Worm (Caenorhabditis elegans) whole organism, L3 larva: ENCODE data around the gene Y71H2AR.2.
A peak's percentile ranks its signal among the peaks of the same experiment; 100 is the strongest.
"Not testable (repeated sequence)": the region's sequence is repeated elsewhere in the genome, so short reads cannot be mapped to it uniquely, and the experiment has no call there.

Source experiments
- ceh-16 ChIP-seq: sonication (generic microtip); optimal IDR thresholded peaks from 2 replicates; lab custom pipeline; 2017; ENCODE audit warnings: missing biosample characterization, missing genetic modification characterization
- ceh-28 ChIP-seq: fragments of 150-350 bp; optimal IDR thresholded peaks from 2 replicates; lab custom pipeline; 2014; ENCODE audit warnings: missing biosample characterization, missing genetic modification reagents, missing genetic modification characterization
- ceh-82 ChIP-seq: fragments of 150-350 bp; optimal IDR thresholded peaks from 2 replicates; lab custom pipeline; 2014; ENCODE audit warnings: missing biosample characterization, missing genetic modification characterization
- ceh-9 ChIP-seq: sonication (generic microtip); optimal IDR thresholded peaks from 2 replicates; lab custom pipeline; 2018; ENCODE audit warnings: missing biosample characterization, missing genetic modification characterization
- daf-12 ChIP-seq: fragments of 150-350 bp; optimal IDR thresholded peaks from 2 replicates; lab custom pipeline; 2014; ENCODE audit warnings: missing biosample characterization, missing genetic modification reagents, missing genetic modification characterization
- elt-2 ChIP-seq: sonication (generic microtip); optimal IDR thresholded peaks from 2 replicates; lab custom pipeline; 2016; ENCODE audit warnings: missing genetic modification reagents, mild to moderate bottlenecking, missing genetic modification characterization, missing compliant biosample characterization
- elt-3 ChIP-seq, 3 experiments: fragments of 150-350 bp in 1 of 3; sonication (generic microtip) in 2 of 3; optimal IDR thresholded peaks; 2 replicates in 2 of 3; 4 replicates in 1 of 3; lab custom pipeline; 2014 to 2017; ENCODE audit warnings: missing biosample characterization in 3 of 3, missing genetic modification characterization in 3 of 3
- eor-1 ChIP-seq, 2 experiments: fragments of 150-350 bp; optimal IDR thresholded peaks; 2 replicates each; lab custom pipeline; 2014 to 2018; ENCODE audit warnings: missing biosample characterization in 2 of 2, missing genetic modification characterization in 2 of 2
- fkh-10 ChIP-seq: sonication (generic microtip); optimal IDR thresholded peaks from 2 replicates; lab custom pipeline; 2017; ENCODE audit warnings: missing biosample characterization, missing genetic modification reagents, missing genetic modification characterization
- jun-1 ChIP-seq: fragments of 150-350 bp; optimal IDR thresholded peaks from 2 replicates; lab custom pipeline; 2014; ENCODE audit warnings: missing biosample characterization, missing genetic modification reagents, missing genetic modification characterization
- lin-15B ChIP-seq: fragments of 150-350 bp; optimal IDR thresholded peaks from 2 replicates; lab custom pipeline; 2014; ENCODE audit warnings: missing biosample characterization, missing genetic modification characterization
- lsy-12 ChIP-seq: sonication (generic microtip); optimal IDR thresholded peaks from 2 replicates; lab custom pipeline; 2016; ENCODE audit warnings: mild to moderate bottlenecking, missing genetic modification characterization, missing compliant biosample characterization
- mdl-1 ChIP-seq: fragments of 150-350 bp; optimal IDR thresholded peaks from 2 replicates; lab custom pipeline; 2014; ENCODE audit warnings: missing biosample characterization, missing genetic modification characterization
- nhr-11 ChIP-seq: fragments of 150-350 bp; optimal IDR thresholded peaks from 2 replicates; lab custom pipeline; 2014; ENCODE audit warnings: missing biosample characterization, missing genetic modification characterization
- nhr-12 ChIP-seq: fragments of 150-350 bp; optimal IDR thresholded peaks from 2 replicates; lab custom pipeline; 2014; ENCODE audit warnings: missing biosample characterization, missing genetic modification characterization
- nhr-237 ChIP-seq: fragments of 150-350 bp; optimal IDR thresholded peaks from 2 replicates; lab custom pipeline; 2014; ENCODE audit warnings: missing biosample characterization, missing genetic modification characterization
- nhr-28 ChIP-seq: fragments of 150-350 bp; optimal IDR thresholded peaks from 2 replicates; lab custom pipeline; 2014; ENCODE audit warnings: missing biosample characterization, missing genetic modification characterization
- nhr-67 ChIP-seq: fragments of 150-350 bp; optimal IDR thresholded peaks from 2 replicates; lab custom pipeline; 2014; ENCODE audit warnings: missing biosample characterization, missing genetic modification characterization
- pha-4 ChIP-seq: fragments of 150-350 bp; optimal IDR thresholded peaks from 2 replicates; lab custom pipeline; 2014; ENCODE audit warnings: missing biosample characterization, missing genetic modification reagents, missing genetic modification characterization
- pqm-1 ChIP-seq: fragments of 150-350 bp; optimal IDR thresholded peaks from 2 replicates; lab custom pipeline; 2017; ENCODE audit warnings: missing biosample characterization, missing genetic modification characterization, inconsistent platforms
- sea-2 ChIP-seq: fragments of 150-350 bp; sonication (generic microtip); optimal IDR thresholded peaks from 4 replicates; lab custom pipeline; 2014; ENCODE audit warnings: missing biosample characterization, missing genetic modification reagents, missing genetic modification characterization
- snpc-4 ChIP-seq: fragments of 150-350 bp; optimal IDR thresholded peaks from 2 replicates; lab custom pipeline; 2014; ENCODE audit warnings: missing biosample characterization, missing genetic modification characterization
- tbx-2 ChIP-seq: sonication (generic microtip); optimal IDR thresholded peaks from 2 replicates; lab custom pipeline; 2016; ENCODE audit warnings: mild to moderate bottlenecking, missing genetic modification characterization, missing compliant biosample characterization
- unc-39 ChIP-seq: sonication (generic microtip); optimal IDR thresholded peaks from 4 replicates; lab custom pipeline; 2017; ENCODE audit warnings: missing biosample characterization, missing genetic modification characterization
- ztf-11 ChIP-seq: fragments of 150-350 bp; optimal IDR thresholded peaks from 2 replicates; lab custom pipeline; 2014; ENCODE audit warnings: missing biosample characterization, missing genetic modification characterization
- ztf-4 ChIP-seq: fragments of 150-350 bp; optimal IDR thresholded peaks from 2 replicates; lab custom pipeline; 2014; ENCODE audit warnings: missing biosample characterization, missing genetic modification characterization

Gene Y71H2AR.2

ce11 chrIII:2846747-2847146 is 6.0 kb upstream of the Y71H2AR.2 start, which contains the start of gene H34I24.1:
Gene H34I24.1, plus strand, starts transcription at chrIII:2847047.
- TF ChIP-seq nhr-28, nhr-237, nhr-11 (tag; lab: Kevin White, UChicago): not testable (repeated sequence)

ce11 chrIII:2841856-2842373 is 1.2 kb upstream of the Y71H2AR.2 start, which contains the start of gene H34I24.2:
Gene H34I24.2, plus strand, starts transcription at chrIII:2842044.
- TF ChIP-seq elt-2 (peak; percentile 66), ceh-16 (no peak)

- TF ChIP-seq ceh-28 (tag; lab: Kevin White, UChicago) = peak; percentile 98
Measured at ce11 chrIII:2836742-2837416, 3.8 kb downstream of the Y71H2AR.2 start.

- no peak for TF ChIP-seq eor-1 (tag; optimal IDR thresholded peaks at IDR 0.05; lab: Kevin White, UChicago)
- no peak for TF ChIP-seq nhr-28 (tag; lab: Kevin White, UChicago)
- TF ChIP-seq jun-1 = no peak
- TF ChIP-seq daf-12 (tag; lab: Kevin White, UChicago) = no peak
- TF ChIP-seq ceh-82 = no peak
- TF ChIP-seq ceh-9 (tag; lab: Kevin White, UChicago) = no peak
- TF ChIP-seq, all 47 proteins: peak for 0
Measured at ce11 chrIII:2836339-2836738, 4.4 kb downstream of the Y71H2AR.2 start, which contains the start of gene josd-1. Gene josd-1, plus strand, starts transcription at chrIII:2836639.

- TF ChIP-seq ceh-28 (tag; lab: Kevin White, UChicago) (peak; percentile 89), nhr-67 (tag; lab: Kevin White, UChicago) (no peak), mdl-1 (tag; lab: Kevin White, UChicago) (no peak)
Measured at ce11 chrIII:2834998-2835397, 5.7 kb downstream of the Y71H2AR.2 start.

- no peak for TF ChIP-seq lsy-12 (tag; lab: Kevin White, UChicago)
- TF ChIP-seq sea-2 (GFP tag; lab: Kevin White, UChicago) = no peak
- no peak for TF ChIP-seq snpc-4 (tag; lab: Kevin White, UChicago)
- no peak for TF ChIP-seq lin-15B
- TF ChIP-seq nhr-67 (tag; lab: Kevin White, UChicago) = no peak
- TF ChIP-seq ztf-11 (tag; lab: Kevin White, UChicago) = no peak
- no peak for TF ChIP-seq pqm-1
- TF ChIP-seq jun-1 = no peak
- TF ChIP-seq, all 47 proteins: peak for 0
Measured at ce11 chrIII:2834363-2834762, 6.4 kb downstream of the Y71H2AR.2 start, which contains the start of gene txdc-17. Gene txdc-17, plus strand, starts transcription at chrIII:2834663.

- no peak for TF ChIP-seq tbx-2 (tag; lab: Kevin White, UChicago)
- no peak for TF ChIP-seq unc-39 (tag; lab: Kevin White, UChicago)
- TF ChIP-seq, all 47 proteins: peak for 0
Measured at ce11 chrIII:2832483-2832882, 8.2 kb downstream of the Y71H2AR.2 start, which contains the start of gene Y71H2AM.29. Gene Y71H2AM.29, plus strand, starts transcription at chrIII:2832783.

ce11 chrIII:2826770-2827169 is 14.0 kb downstream of the Y71H2AR.2 start, which contains the start of gene Y71H2AM.1:
Gene Y71H2AM.1, plus strand, starts transcription at chrIII:2827070.
- TF ChIP-seq ztf-4 (tag; lab: Kevin White, UChicago) (no peak), pha-4 (tag; lab: Kevin White, UChicago) (no peak), ztf-11 (tag; lab: Kevin White, UChicago) (no peak), nhr-12 (tag; lab: Kevin White, UChicago) (no peak), elt-3 (tag; optimal IDR thresholded peaks at IDR 0.05; lab: Kevin White, UChicago) (no peak), nhr-28 (tag; lab: Kevin White, UChicago) (no peak), fkh-10 (GFP tag; lab: Kevin White, UChicago) (no peak), daf-12 (tag; lab: Kevin White, UChicago) (no peak), nhr-237 (tag; lab: Kevin White, UChicago) (no peak), mdl-1 (tag; lab: Kevin White, UChicago) (no peak)
